Worm (Caenorhabditis elegans): ENCODE data around the gene mak-2.
A peak's percentile ranks its signal among the peaks of the same experiment; 100 is the strongest.

DNA sequence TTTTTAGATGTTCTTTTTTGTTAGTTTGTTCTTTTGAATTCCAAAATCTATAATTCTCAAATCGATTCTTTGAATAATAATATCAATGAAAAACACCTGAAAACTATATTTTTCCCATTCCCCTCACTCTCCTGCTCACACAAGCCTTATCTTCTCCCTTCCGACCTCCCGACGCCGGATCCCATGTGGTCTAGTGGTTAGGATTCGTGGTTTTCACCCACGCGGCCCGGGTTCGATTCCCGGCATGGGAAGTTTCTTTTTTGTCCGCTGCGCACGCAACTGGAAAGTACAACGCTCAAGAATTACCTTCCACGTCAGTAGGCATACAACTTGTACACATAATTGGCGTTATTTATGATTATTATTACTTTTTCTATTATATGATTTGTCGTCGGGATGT is 42.5 kb upstream of the mak-2 start:
- TF ChIP-seq lin-13 (GFP tag; optimal IDR thresholded peaks at IDR 0.05) (peak; percentile 41), unc-30 (tag; optimal IDR thresholded peaks at IDR 0.05) (no peak), unc-62 (GFP tag; optimal IDR thresholded peaks at IDR 0.05) (no peak), fkh-10 (GFP tag; optimal IDR thresholded peaks at IDR 0.05) (no peak), ceh-63 (GFP tag; optimal IDR thresholded peaks at IDR 0.05) (no peak), unc-130 (tag; optimal IDR thresholded peaks at IDR 0.05) (no peak), aha-1 (tag; optimal IDR thresholded peaks at IDR 0.05) (no peak), skn-1 (tag; optimal IDR thresholded peaks at IDR 0.05) (peak; percentile 2), tbx-2 (tag; optimal IDR thresholded peaks at IDR 0.05) (peak; percentile 37), egl-13 (tag; optimal IDR thresholded peaks at IDR 0.05) (no peak)
